Worm (Caenorhabditis elegans): ENCODE measurements around the gene str-7.

The str-7 gene

ce11 chrV:16143066-16143581 lies 43.8 kb upstream of the str-7 start, which contains the start of gene fbxa-88 (continued):
- TF ChIP-seq nhr-28 (tag; optimal IDR thresholded peaks at IDR 0.05) (peak; percentile 66), fkh-10 (GFP tag; optimal IDR thresholded peaks at IDR 0.05) (no peak), pqm-1 (tag; optimal IDR thresholded peaks at IDR 0.05) (peak; percentile 42), F37D6.2 (tag; optimal IDR thresholded peaks at IDR 0.05) (no peak), jun-1 (tag; optimal IDR thresholded peaks at IDR 0.05) (no peak), mep-1 (tag; optimal IDR thresholded peaks at IDR 0.05) (no peak)

- TF ChIP-seq ZK337.2 (GFP tag; IDR thresholded peaks at IDR 0.05) (no peak), tag-97 (GFP tag; IDR thresholded peaks at IDR 0.05) (no peak), nhr-237 (tag; optimal IDR thresholded peaks at IDR 0.05) (no peak), lir-3 (tag; optimal IDR thresholded peaks at IDR 0.05) (no peak), F37D6.2 (tag; optimal IDR thresholded peaks at IDR 0.05) (no peak), duxl-1 (tag; optimal IDR thresholded peaks at IDR 0.05; ENCODE audit: poor library complexity) (no peak), zag-1 (tag; optimal IDR thresholded peaks at IDR 0.05) (no peak), fos-1 (tag; optimal IDR thresholded peaks at IDR 0.05) (no peak), ztf-7 (tag; optimal IDR thresholded peaks at IDR 0.05) (no peak), zip-2 (tag; optimal IDR thresholded peaks at IDR 0.05) (no peak), madf-9 (GFP tag; conservative IDR thresholded peaks at IDR 0.05) (no peak), Y75B8A.6 (GFP tag; IDR thresholded peaks at IDR 0.05) (no peak), ceh-62 (tag; optimal IDR thresholded peaks at IDR 0.05) (no peak), unc-130 (GFP tag; optimal IDR thresholded peaks at IDR 0.05) (no peak)
Measured at ce11 chrV:16142371-16142770, 43.0 kb upstream of the str-7 start, which contains the start of gene fbxa-18. TSS of gene fbxa-18 (plus strand) at chrV:16142671.

ce11 chrV:16141071-16141470 lies 41.7 kb upstream of the str-7 start, which contains the start of gene clc-32:
TSS of gene clc-32 (minus strand) at chrV:16141171.
- no peak for TF ChIP-seq nhr-6 (tag; optimal IDR thresholded peaks at IDR 0.05)
- TF ChIP-seq egl-43 (GFP tag; IDR thresholded peaks at IDR 0.05) = no peak
- no peak for TF ChIP-seq madf-5 (GFP tag; IDR thresholded peaks at IDR 0.05)
- TF ChIP-seq lin-29 (GFP tag; IDR thresholded peaks at IDR 0.05) = no peak
- no peak for TF ChIP-seq ceh-32 (tag; optimal IDR thresholded peaks at IDR 0.05; ENCODE audit: poor library complexity)
- no peak for TF ChIP-seq F49E8.2 (tag; optimal IDR thresholded peaks at IDR 0.05; ENCODE audit: borderline replicate concordance)
- no peak for TF ChIP-seq dpl-1 (GFP tag; optimal IDR thresholded peaks at IDR 0.05)
- no peak for TF ChIP-seq php-3 (GFP tag; IDR thresholded peaks at IDR 0.05)
- no peak for TF ChIP-seq F10B5.3 (tag; optimal IDR thresholded peaks at IDR 0.05)
- no peak for TF ChIP-seq cey-2 (tag; optimal IDR thresholded peaks at IDR 0.05; ENCODE audit: borderline replicate concordance, insufficient read depth)
- TF ChIP-seq unc-62 (GFP tag; optimal IDR thresholded peaks at IDR 0.05 in 1 of 2) = no peak
- TF ChIP-seq unc-62 (tag; optimal IDR thresholded peaks at IDR 0.05) = no peak
- no peak for TF ChIP-seq mdt-29 (GFP tag; IDR thresholded peaks at IDR 0.05)
- no peak for TF ChIP-seq ctbp-1 (GFP tag; IDR thresholded peaks at IDR 0.05)
- TF ChIP-seq lin-13 (GFP tag; optimal IDR thresholded peaks at IDR 0.05) = no peak
- TF ChIP-seq mxl-3 (GFP tag; optimal IDR thresholded peaks at IDR 0.05) = no peak
- TF ChIP-seq ceh-20 (GFP tag; IDR thresholded peaks at IDR 0.05) = no peak
- no peak for TF ChIP-seq lim-7 (GFP tag; IDR thresholded peaks at IDR 0.05)
- no peak for TF ChIP-seq daf-12 (tag; optimal IDR thresholded peaks at IDR 0.05)
- TF ChIP-seq nhr-11 (tag; optimal IDR thresholded peaks at IDR 0.05) = no peak

ce11 chrV:16139529-16139928 lies 40.2 kb upstream of the str-7 start, which contains the start of gene clc-11:
TSS of gene clc-11 (minus strand) at chrV:16139629.
- TF ChIP-seq T26A8.4 (GFP tag; IDR thresholded peaks at IDR 0.05) (no peak), dve-1 (tag; optimal IDR thresholded peaks at IDR 0.05; ENCODE audit: insufficient read depth) (no peak), snpc-4 (tag; optimal IDR thresholded peaks at IDR 0.05) (no peak), daf-12 (tag; optimal IDR thresholded peaks at IDR 0.05) (no peak), R02D3.7 (tag; optimal IDR thresholded peaks at IDR 0.05) (no peak), zag-1 (tag; optimal IDR thresholded peaks at IDR 0.05) (no peak), ceh-44 (GFP tag; IDR thresholded peaks at IDR 0.05) (no peak), unc-130 (GFP tag; optimal IDR thresholded peaks at IDR 0.05) (no peak), nhr-76 (tag; optimal IDR thresholded peaks at IDR 0.05) (no peak), zip-11 (GFP tag; IDR thresholded peaks at IDR 0.05) (no peak), unc-39 (tag; optimal IDR thresholded peaks at IDR 0.05) (no peak), fos-1 (tag; optimal IDR thresholded peaks at IDR 0.05) (no peak), nhr-10 (tag; optimal IDR thresholded peaks at IDR 0.05) (no peak), nhr-41 (GFP tag; IDR thresholded peaks at IDR 0.05) (no peak), ztf-11 (tag; optimal IDR thresholded peaks at IDR 0.05) (no peak), Y75B8A.6 (GFP tag; IDR thresholded peaks at IDR 0.05) (no peak)

All from whole organism, L4 larva.